Worm (Caenorhabditis elegans) whole organism, midembryonic: ENCODE results near the gene srg-17.

Experiments used
- T22C8.4 ChIP-seq: fragments of 200-800 bp; sonication (Bioruptor generic); IDR thresholded peaks from 2 replicates; pipeline ENCODE4 v1.3.6; 2022; ENCODE audit warnings: missing genetic modification characterization, missing compliant biosample characterization
- cog-1 ChIP-seq: sonication (generic microtip); optimal IDR thresholded peaks from 2 replicates; lab custom pipeline; 2016; ENCODE audit warnings: missing genetic modification characterization, missing compliant biosample characterization
- flt-1 ChIP-seq: fragments of 200-800 bp; sonication (Bioruptor generic); IDR thresholded peaks from 2 replicates; pipeline ENCODE4 v1.3.6; 2022; ENCODE audit warnings: missing genetic modification characterization, missing compliant biosample characterization
- klf-2 ChIP-seq: fragments of 200-800 bp; sonication (Bioruptor generic); conservative IDR thresholded peaks from 2 replicates; pipeline ENCODE4 v1.3.6; 2022; ENCODE audit warnings: missing genetic modification reagents, missing genetic modification characterization, missing compliant biosample characterization
- med-1 ChIP-seq: sonication (generic microtip); optimal IDR thresholded peaks from 2 replicates; lab custom pipeline; 2017; ENCODE audit warnings: missing genetic modification characterization, mild to moderate bottlenecking, missing compliant biosample characterization, antibody characterized with exemption, missing genetic modification reagents; ENCODE audit not compliant: insufficient read depth
- ref-1 ChIP-seq: fragments of 200-800 bp; sonication (Bioruptor generic); conservative IDR thresholded peaks from 2 replicates; pipeline ENCODE4 v1.3.6; 2022; ENCODE audit warnings: missing genetic modification reagents, missing genetic modification characterization, missing compliant biosample characterization
- tab-1 ChIP-seq: fragments of 200-800 bp; sonication (Bioruptor generic); IDR thresholded peaks from 2 replicates; pipeline ENCODE4 v1.3.6; 2022; ENCODE audit warnings: missing genetic modification characterization, missing compliant biosample characterization
- ztf-23 ChIP-seq: fragments of 200-800 bp; sonication (Bioruptor generic); IDR thresholded peaks from 2 replicates; pipeline ENCODE4 v1.3.6; 2022; ENCODE audit warnings: missing genetic modification reagents, missing genetic modification characterization, missing compliant biosample characterization
- ztf-29 ChIP-seq: fragments of 200-800 bp; sonication (Bioruptor generic); IDR thresholded peaks from 2 replicates; pipeline ENCODE4 v1.3.6; 2022; ENCODE audit warnings: missing genetic modification reagents, missing genetic modification characterization, missing compliant biosample characterization

Gene srg-17

DNA sequence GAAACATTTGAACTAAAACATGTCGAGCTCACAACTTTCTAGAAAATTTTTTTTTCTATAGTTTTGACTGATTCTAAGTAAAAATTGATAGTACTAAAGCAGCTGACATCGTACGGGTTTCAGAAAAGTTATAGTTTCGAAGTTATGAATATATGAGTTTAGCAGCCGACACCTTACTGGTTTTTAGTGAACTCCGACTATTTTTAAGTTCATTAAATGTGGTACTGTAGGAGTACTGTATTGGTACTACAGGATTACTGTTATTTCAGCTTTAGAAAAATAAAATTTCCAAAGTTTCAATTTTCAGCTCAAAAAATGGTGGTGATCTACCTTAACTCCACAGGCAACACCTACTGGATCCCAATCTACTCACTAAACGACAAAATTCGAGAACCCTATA lies 7.9 kb upstream of the srg-17 start, which contains the start of gene sre-37:
Gene sre-37, plus strand, starts transcription at position 301 of the 400 bp plus-strand sequence.
- no peak for TF ChIP-seq cog-1
- TF ChIP-seq ref-1 = no peak
- TF ChIP-seq klf-2 (GFP tag; lab: Robert Waterston, UW) = no peak
- no peak for TF ChIP-seq tab-1 (GFP tag; lab: Robert Waterston, UW)
- TF ChIP-seq ztf-29 = no peak
- no peak for TF ChIP-seq flt-1
- TF ChIP-seq med-1 (GFP tag; lab: Kevin White, UChicago) = no peak
- TF ChIP-seq ztf-23 (GFP tag; lab: Robert Waterston, UW) = no peak
- no peak for TF ChIP-seq T22C8.4 (GFP tag; lab: Robert Waterston, UW)

ce11 chrII:12467047-12467446 lies 6.5 kb upstream of the srg-17 start, which contains the start of gene srg-16:
TSS of gene srg-16 (plus strand) at chrII:12467133.
- TF ChIP-seq tab-1 (GFP tag; lab: Robert Waterston, UW) (no peak), ztf-23 (GFP tag; lab: Robert Waterston, UW) (no peak), med-1 (GFP tag; lab: Kevin White, UChicago) (no peak), ref-1 (no peak), ztf-29 (no peak), cog-1 (no peak), flt-1 (no peak), T22C8.4 (GFP tag; lab: Robert Waterston, UW) (no peak)

DNA sequence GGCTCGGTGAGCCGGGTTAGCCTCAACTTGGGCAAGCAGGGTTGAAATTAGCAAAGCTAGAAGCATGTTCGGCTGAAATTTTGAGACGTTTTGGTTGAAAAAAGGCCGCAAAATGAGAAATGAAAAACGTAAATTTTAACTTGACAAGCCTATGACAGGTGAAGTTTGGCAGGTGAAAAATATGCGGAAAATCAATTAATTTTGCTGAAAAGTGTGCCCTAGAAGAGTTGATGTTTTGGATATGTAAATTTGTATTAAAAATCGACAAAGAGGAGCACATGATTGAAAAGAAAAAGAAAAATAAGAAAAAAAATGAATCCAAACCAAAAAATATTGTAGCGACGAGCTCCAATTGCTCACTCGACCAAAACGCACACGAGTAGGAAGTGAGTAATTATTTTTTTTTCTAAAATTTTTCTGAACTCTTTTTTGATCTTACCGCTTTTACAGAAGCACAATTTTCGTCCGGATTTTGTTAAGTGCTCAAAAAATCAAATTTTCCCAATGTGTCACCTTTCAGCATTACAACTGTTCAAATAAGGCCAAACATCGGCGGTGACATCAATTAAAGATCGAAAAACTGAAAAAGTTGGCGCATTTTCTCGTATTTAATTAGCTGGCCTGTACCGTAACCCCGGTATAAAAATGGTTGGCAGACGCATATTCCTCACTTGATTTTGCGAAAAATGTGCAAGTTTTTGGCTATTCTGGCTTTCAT lies 2.2 kb upstream of the srg-17 start, which contains the start of the genes F15A4.5 and phat-8:
Gene F15A4.5, minus strand, starts transcription at position 101 of the 718 bp plus-strand sequence.
Gene phat-8, plus strand, starts transcription at position 668 of the 718 bp plus-strand sequence.
- TF ChIP-seq cog-1 = no peak
- TF ChIP-seq ztf-29 = no peak
- no peak for TF ChIP-seq med-1 (GFP tag; lab: Kevin White, UChicago)
- TF ChIP-seq ref-1 = no peak
- TF ChIP-seq klf-2 (GFP tag; lab: Robert Waterston, UW) = no peak
- TF ChIP-seq tab-1 (GFP tag; lab: Robert Waterston, UW) = no peak
- no peak for TF ChIP-seq flt-1
- TF ChIP-seq ztf-23 (GFP tag; lab: Robert Waterston, UW) = no peak
- no peak for TF ChIP-seq T22C8.4 (GFP tag; lab: Robert Waterston, UW)

DNA sequence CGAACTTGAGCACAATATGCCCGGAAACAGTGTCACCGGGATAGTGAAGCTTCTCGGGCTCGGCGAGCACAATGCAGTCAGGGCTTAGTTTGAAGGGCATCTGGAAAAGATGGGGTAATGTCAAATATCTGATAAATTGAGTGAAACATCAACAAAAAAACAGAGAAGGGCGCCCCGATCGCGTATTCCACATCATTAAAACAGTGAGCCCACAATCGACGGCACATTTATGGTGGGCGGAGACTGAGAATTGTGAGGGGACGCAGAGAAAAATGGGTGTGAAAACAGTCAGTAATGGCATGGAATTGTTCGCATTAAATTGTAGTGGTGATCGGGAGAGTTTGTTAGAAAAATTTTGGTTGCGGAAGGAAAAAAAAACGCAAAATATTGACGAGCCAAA lies 7.3 kb downstream of the srg-17 start, which contains the start of gene arrd-9:
Gene arrd-9, minus strand, starts transcription at position 101 of the 400 bp plus-strand sequence.
- no peak for TF ChIP-seq ztf-29
- TF ChIP-seq ztf-23 (GFP tag; lab: Robert Waterston, UW) = no peak
- no peak for TF ChIP-seq med-1 (GFP tag; lab: Kevin White, UChicago)
- TF ChIP-seq cog-1 = no peak
- no peak for TF ChIP-seq flt-1
- TF ChIP-seq ref-1 = no peak
- no peak for TF ChIP-seq T22C8.4 (GFP tag; lab: Robert Waterston, UW)
- no peak for TF ChIP-seq klf-2 (GFP tag; lab: Robert Waterston, UW)
- no peak for TF ChIP-seq tab-1 (GFP tag; lab: Robert Waterston, UW)

DNA sequence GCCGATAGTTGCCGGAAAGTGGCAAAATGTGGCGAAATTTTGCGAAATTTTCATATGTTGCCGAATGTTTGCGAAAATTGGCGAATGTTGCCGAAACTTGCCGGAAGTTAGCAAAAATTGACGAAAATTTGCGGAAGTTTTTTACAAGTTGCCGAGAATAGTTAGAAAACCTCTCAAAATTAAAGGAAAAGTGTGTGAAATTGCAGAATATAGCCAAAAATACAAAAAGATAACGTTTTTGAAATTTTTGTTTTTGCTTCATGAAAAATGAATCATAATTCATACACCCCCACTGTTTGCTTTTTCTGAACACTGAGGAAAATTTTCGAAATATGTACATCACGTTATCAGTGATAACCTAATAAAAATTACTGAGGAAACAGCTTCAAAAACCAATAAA lies 8.1 kb downstream of the srg-17 start:
- TF ChIP-seq med-1 (GFP tag; lab: Kevin White, UChicago) = no peak

DNA sequence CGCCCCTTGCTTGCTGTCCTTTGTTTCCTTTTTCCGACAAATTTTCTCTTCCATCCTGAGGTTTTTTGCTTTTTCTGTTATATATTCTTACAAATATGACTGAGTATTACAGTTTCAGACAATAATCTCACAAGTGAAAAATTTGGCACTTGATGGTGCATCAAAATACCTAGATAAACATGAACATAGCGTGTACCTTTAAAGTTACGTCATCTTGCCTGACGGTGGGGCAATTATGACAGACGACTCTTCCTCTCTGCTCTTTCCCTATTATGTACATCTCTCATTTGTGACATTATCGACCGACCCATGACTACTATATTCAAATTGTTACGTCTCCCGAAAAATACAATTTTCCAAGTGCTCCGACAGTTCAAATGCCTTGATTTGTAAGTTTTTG lies 9.1 kb downstream of the srg-17 start, which contains the start of gene fbxb-102:
Gene fbxb-102, plus strand, starts transcription at position 301 of the 400 bp plus-strand sequence.
- no peak for TF ChIP-seq ref-1
- no peak for TF ChIP-seq T22C8.4 (GFP tag; lab: Robert Waterston, UW)
- TF ChIP-seq flt-1 = no peak
- TF ChIP-seq ztf-23 (GFP tag; lab: Robert Waterston, UW) = no peak
- TF ChIP-seq cog-1 = no peak
- no peak for TF ChIP-seq ztf-29
- no peak for TF ChIP-seq med-1 (GFP tag; lab: Kevin White, UChicago)
- no peak for TF ChIP-seq klf-2 (GFP tag; lab: Robert Waterston, UW)
- no peak for TF ChIP-seq tab-1 (GFP tag; lab: Robert Waterston, UW)

DNA sequence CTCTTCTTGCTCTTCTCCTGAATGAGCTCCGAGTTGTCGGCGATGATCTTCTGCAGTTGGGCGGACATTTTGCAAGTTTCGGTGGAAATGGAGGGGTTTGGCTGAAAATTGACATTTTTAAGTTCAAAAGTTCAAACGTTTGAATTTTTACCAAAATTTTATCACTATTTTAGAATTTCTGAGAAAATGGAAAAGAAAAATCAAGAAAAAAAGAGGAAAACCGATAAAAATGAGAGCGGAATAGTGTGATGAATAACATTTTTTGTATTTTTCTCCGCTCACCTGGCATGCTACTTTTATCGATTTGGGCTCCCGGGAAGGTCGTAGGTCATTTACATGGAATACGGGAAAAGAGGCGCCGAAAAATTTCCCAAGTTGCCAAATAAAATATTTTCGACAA lies 11.6 kb downstream of the srg-17 start, which contains the start of gene F15A4.10:
Gene F15A4.10, minus strand, starts transcription at position 101 of the 400 bp plus-strand sequence.
- TF ChIP-seq klf-2 (GFP tag; lab: Robert Waterston, UW) = no peak
- TF ChIP-seq cog-1 = no peak
- TF ChIP-seq T22C8.4 (GFP tag; lab: Robert Waterston, UW) = no peak
- no peak for TF ChIP-seq ztf-23 (GFP tag; lab: Robert Waterston, UW)
- TF ChIP-seq ref-1 = no peak
- TF ChIP-seq ztf-29 = no peak

- TF ChIP-seq med-1 (GFP tag; lab: Kevin White, UChicago) (no peak), ztf-23 (GFP tag; lab: Robert Waterston, UW) (no peak), T22C8.4 (GFP tag; lab: Robert Waterston, UW) (no peak), ref-1 (no peak), tab-1 (GFP tag; lab: Robert Waterston, UW) (no peak), ztf-29 (no peak), klf-2 (GFP tag; lab: Robert Waterston, UW) (no peak), flt-1 (no peak), cog-1 (no peak)
These were observed 15.3 kb downstream of the srg-17 start for ce11 chrII:12488810-12489209.

- TF ChIP-seq ref-1 (no peak), flt-1 (no peak), tab-1 (GFP tag; lab: Robert Waterston, UW) (no peak), cog-1 (no peak), T22C8.4 (GFP tag; lab: Robert Waterston, UW) (no peak), ztf-23 (GFP tag; lab: Robert Waterston, UW) (no peak), ztf-29 (no peak), klf-2 (GFP tag; lab: Robert Waterston, UW) (no peak), med-1 (GFP tag; lab: Kevin White, UChicago) (no peak)
These were observed 16.4 kb downstream of the srg-17 start, which contains the start of gene T21B4.15 for ce11 chrII:12489903-12490302. TSS of gene T21B4.15 (plus strand) at chrII:12490203.

- TF ChIP-seq ztf-29 = no peak
- no peak for TF ChIP-seq flt-1
- no peak for TF ChIP-seq ztf-23 (GFP tag; lab: Robert Waterston, UW)
- TF ChIP-seq klf-2 (GFP tag; lab: Robert Waterston, UW) = no peak
- no peak for TF ChIP-seq T22C8.4 (GFP tag; lab: Robert Waterston, UW)
- no peak for TF ChIP-seq tab-1 (GFP tag; lab: Robert Waterston, UW)
- no peak for TF ChIP-seq ref-1
- TF ChIP-seq cog-1 = no peak
- TF ChIP-seq med-1 (GFP tag; lab: Kevin White, UChicago) = no peak
These were observed 18.4 kb downstream of the srg-17 start, which contains the start of gene srz-6 for ce11 chrII:12491936-12492335. TSS of gene srz-6 (plus strand) at chrII:12492236.
